Worm (Caenorhabditis elegans): ENCODE results near the gene Y53F4B.20.

- TF ChIP-seq ztf-11 (tag; optimal IDR thresholded peaks at IDR 0.05) (no peak), lin-13 (tag; optimal IDR thresholded peaks at IDR 0.05) (no peak), nhr-237 (tag; optimal IDR thresholded peaks at IDR 0.05) (no peak), mep-1 (tag; optimal IDR thresholded peaks at IDR 0.05) (no peak), pha-4 (tag; optimal IDR thresholded peaks at IDR 0.05) (no peak), unc-62 (GFP tag; optimal IDR thresholded peaks at IDR 0.05) (no peak), elt-3 (tag; optimal IDR thresholded peaks at IDR 0.05) (no peak), M03D4.4 (tag; optimal IDR thresholded peaks at IDR 0.05) (no peak), nhr-12 (tag; optimal IDR thresholded peaks at IDR 0.05) (no peak)
These were observed 39.9 kb downstream of the Y53F4B.20 start, which contains the start of gene Y53F4B.23 for ce11 chrII:15124193-15124592.

Data from whole organism, mixed stage, embryonic.